Fruit fly (Drosophila melanogaster) S2 (cell line): Measurements from ENCODE around the gene CG12177.
A peak's percentile ranks its signal among the peaks of the same experiment; 100 is the strongest.

Experiments used
- CG8478 ChIP-seq: fragments of >200 bp; optimal IDR thresholded peaks from 2 replicates; lab custom pipeline; 2018
- CTCF ChIP-seq, 2 experiments: fragments of >200 bp; optimal IDR thresholded peaks; 2 replicates each; lab custom pipeline; 2018

Gene CG12177

dm6 chrX:13649801-13650200 is 30.5 kb downstream of the CG12177 start:
- TF ChIP-seq CTCF (optimal IDR thresholded peaks at IDR 0.05; lab: Kevin White, UChicago) (no peak), CG8478 (lab: Kevin White, UChicago) (no peak)

dm6 chrX:13648819-13649218 is 31.5 kb downstream of the CG12177 start:
- no peak for TF ChIP-seq CTCF (optimal IDR thresholded peaks at IDR 0.05; lab: Kevin White, UChicago)
- TF ChIP-seq CG8478 (lab: Kevin White, UChicago), result no peak

- TF ChIP-seq CTCF (optimal IDR thresholded peaks at IDR 0.05; lab: Kevin White, UChicago) (no peak), CG8478 (lab: Kevin White, UChicago) (no peak)
Observed at dm6 chrX:13646175-13646574, 34.1 kb downstream of the CG12177 start.

dm6 chrX:13644696-13645393 is 35.5 kb downstream of the CG12177 start:
- TF ChIP-seq CG8478 (lab: Kevin White, UChicago), result no peak
- TF ChIP-seq CTCF (optimal IDR thresholded peaks at IDR 0.05; lab: Kevin White, UChicago), result no peak

- TF ChIP-seq CG8478 (lab: Kevin White, UChicago) (no peak), CTCF (optimal IDR thresholded peaks at IDR 0.05; lab: Kevin White, UChicago) (no peak)
Observed at dm6 chrX:13643961-13644360, 36.3 kb downstream of the CG12177 start.

dm6 chrX:13641891-13642617 is 38.2 kb downstream of the CG12177 start:
- TF ChIP-seq CG8478 (lab: Kevin White, UChicago) (no peak), CTCF (optimal IDR thresholded peaks at IDR 0.05; lab: Kevin White, UChicago) (peak in 1 of 2 experiments; percentile 2)

- TF ChIP-seq CG8478 (lab: Kevin White, UChicago) (no peak), CTCF (optimal IDR thresholded peaks at IDR 0.05; lab: Kevin White, UChicago) (no peak)
Observed at dm6 chrX:13641115-13641890, 39.0 kb downstream of the CG12177 start.

- TF ChIP-seq CG8478 (lab: Kevin White, UChicago) (no peak), CTCF (optimal IDR thresholded peaks at IDR 0.05; lab: Kevin White, UChicago) (no peak)
Observed at dm6 chrX:13640692-13641011, 39.6 kb downstream of the CG12177 start.

dm6 chrX:13639998-13640691 is 40.2 kb downstream of the CG12177 start:
- no peak for TF ChIP-seq CTCF (optimal IDR thresholded peaks at IDR 0.05; lab: Kevin White, UChicago)

dm6 chrX:13637588-13637987 is 42.7 kb downstream of the CG12177 start:
- no peak for TF ChIP-seq CTCF (optimal IDR thresholded peaks at IDR 0.05; lab: Kevin White, UChicago)
- TF ChIP-seq CG8478 (lab: Kevin White, UChicago), result no peak

- no peak for TF ChIP-seq CG8478 (lab: Kevin White, UChicago)
Observed at dm6 chrX:13636810-13637209, 43.5 kb downstream of the CG12177 start.

dm6 chrX:13635000-13635368 is 45.3 kb downstream of the CG12177 start:
- no peak for TF ChIP-seq CG8478 (lab: Kevin White, UChicago)

dm6 chrX:13634254-13634999 is 45.9 kb downstream of the CG12177 start:
- TF ChIP-seq CTCF (optimal IDR thresholded peaks at IDR 0.05; lab: Kevin White, UChicago) (no peak), CG8478 (lab: Kevin White, UChicago) (no peak)

dm6 chrX:13633298-13633891 is 46.9 kb downstream of the CG12177 start:
- TF ChIP-seq CTCF (optimal IDR thresholded peaks at IDR 0.05; lab: Kevin White, UChicago), result no peak
- no peak for TF ChIP-seq CG8478 (lab: Kevin White, UChicago)
